Worm (Caenorhabditis elegans): ENCODE data around the gene srz-38.
A peak's percentile ranks its signal among the peaks of the same experiment; 100 is the strongest.

The srz-38 gene

DNA sequence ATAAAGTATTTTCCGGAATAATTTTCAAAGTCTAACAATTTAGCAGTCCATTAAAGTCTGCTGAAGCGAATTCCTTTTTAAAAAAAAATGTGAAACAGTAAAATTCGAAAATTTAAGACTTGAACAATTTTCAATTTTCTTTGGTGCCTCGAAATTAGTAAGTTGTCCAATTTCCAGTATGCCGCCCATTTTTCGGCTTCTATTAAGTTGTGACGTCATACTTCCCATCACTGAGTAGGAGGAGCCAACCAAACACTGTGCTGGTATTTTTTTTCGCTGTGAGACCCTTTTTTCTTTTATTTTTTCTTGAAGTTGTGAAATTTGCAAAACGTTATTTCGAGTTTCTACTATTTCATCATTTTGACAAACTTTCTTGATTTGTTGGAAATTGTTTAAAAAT, 35.5 kb downstream of the srz-38 start:
- TF ChIP-seq nhr-11 (tag; optimal IDR thresholded peaks at IDR 0.05) (no peak), egl-5 (tag; optimal IDR thresholded peaks at IDR 0.05) (no peak), unc-62 (GFP tag; optimal IDR thresholded peaks at IDR 0.05) (no peak), fos-1 (tag; optimal IDR thresholded peaks at IDR 0.05) (no peak), skn-1 (tag; optimal IDR thresholded peaks at IDR 0.05) (no peak), jun-1 (tag; optimal IDR thresholded peaks at IDR 0.05) (no peak), nhr-77 (tag; optimal IDR thresholded peaks at IDR 0.05) (no peak)

DNA sequence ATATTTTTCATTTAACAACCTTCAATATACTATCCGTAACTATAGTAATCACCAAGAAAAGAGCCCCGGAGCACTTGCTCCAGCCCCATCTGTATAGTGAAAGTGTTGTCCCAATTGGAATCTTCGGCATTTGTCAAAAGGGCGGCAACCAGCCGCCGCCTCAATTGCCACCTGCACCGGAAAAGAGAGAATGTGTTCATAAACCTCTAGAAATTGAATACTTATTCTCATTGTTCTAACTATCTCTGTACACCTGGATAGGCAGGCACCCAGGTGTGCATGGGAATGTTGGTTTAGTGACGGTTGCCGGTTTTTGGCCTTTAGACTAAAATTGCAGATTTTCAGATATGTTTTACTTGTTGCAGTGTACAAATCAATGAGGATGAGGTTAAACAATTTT, 42.8 kb downstream of the srz-38 start:
- TF ChIP-seq pha-4 (tag; optimal IDR thresholded peaks at IDR 0.05) (no peak), jun-1 (tag; optimal IDR thresholded peaks at IDR 0.05) (no peak), elt-2 (tag; optimal IDR thresholded peaks at IDR 0.05) (no peak), unc-39 (tag; optimal IDR thresholded peaks at IDR 0.05) (no peak), sea-2 (GFP tag; optimal IDR thresholded peaks at IDR 0.05) (no peak), unc-62 (GFP tag; optimal IDR thresholded peaks at IDR 0.05) (no peak), tbx-2 (tag; optimal IDR thresholded peaks at IDR 0.05) (no peak)

ce11 chrIV:16380278-16380677, 45.1 kb downstream of the srz-38 start:
- TF ChIP-seq ZK546.5 (tag; optimal IDR thresholded peaks at IDR 0.05) (no peak), ceh-9 (tag; optimal IDR thresholded peaks at IDR 0.05) (no peak), nhr-76 (tag; optimal IDR thresholded peaks at IDR 0.05) (no peak)

DNA sequence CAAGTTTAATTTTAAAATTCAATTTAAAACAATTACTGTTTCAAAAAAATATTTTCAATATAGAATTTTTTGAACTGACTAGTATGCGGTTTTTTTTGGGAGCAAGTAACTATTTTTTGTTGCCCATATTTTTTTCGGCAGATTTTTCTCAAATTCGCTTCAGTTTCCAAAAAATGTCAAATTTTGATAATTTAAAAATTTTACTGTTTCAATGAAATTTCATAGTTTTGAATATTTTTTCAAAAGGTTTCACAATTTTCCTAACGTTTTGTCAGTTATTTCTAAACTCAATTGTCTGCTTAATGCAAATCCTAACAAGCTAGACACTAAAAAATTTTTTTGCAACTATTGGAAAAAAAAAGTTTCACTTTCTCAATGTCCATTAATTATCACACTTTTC, 45.8 kb downstream of the srz-38 start:
- TF ChIP-seq eor-1 (tag; optimal IDR thresholded peaks at IDR 0.05) (no peak), jun-1 (tag; optimal IDR thresholded peaks at IDR 0.05) (no peak), tbx-2 (tag; optimal IDR thresholded peaks at IDR 0.05) (no peak), nhr-43 (tag; optimal IDR thresholded peaks at IDR 0.05; ENCODE audit: poor library complexity, severe bottlenecking) (no peak), lin-15B (tag; optimal IDR thresholded peaks at IDR 0.05) (no peak), nhr-28 (tag; optimal IDR thresholded peaks at IDR 0.05) (no peak), R02D3.7 (tag; optimal IDR thresholded peaks at IDR 0.05) (no peak), lsy-12 (tag; optimal IDR thresholded peaks at IDR 0.05) (no peak), nhr-23 (tag; optimal IDR thresholded peaks at IDR 0.05) (no peak), elt-1 (tag; optimal IDR thresholded peaks at IDR 0.05) (no peak), unc-62 (GFP tag; optimal IDR thresholded peaks at IDR 0.05) (no peak), pha-4 (tag; optimal IDR thresholded peaks at IDR 0.05) (no peak), mml-1 (tag; optimal IDR thresholded peaks at IDR 0.05) (no peak), ama-1 (optimal IDR thresholded peaks at IDR 0.05) (no peak)

ce11 chrIV:16381933-16382591, 46.9 kb downstream of the srz-38 start, which contains the start of gene Y7A9D.1:
TSS of gene Y7A9D.1 (minus strand) at chrIV:16382215.
- TF ChIP-seq snpc-4 (tag; optimal IDR thresholded peaks at IDR 0.05) (peak; percentile 70), elt-2 (tag; optimal IDR thresholded peaks at IDR 0.05) (peak; percentile 24), lin-15B (tag; optimal IDR thresholded peaks at IDR 0.05) (no peak), ztf-11 (tag; optimal IDR thresholded peaks at IDR 0.05) (no peak), nfya-1 (tag; optimal IDR thresholded peaks at IDR 0.05; ENCODE audit: insufficient read depth) (peak; percentile 55), ceh-9 (tag; optimal IDR thresholded peaks at IDR 0.05) (no peak), nhr-11 (tag; optimal IDR thresholded peaks at IDR 0.05) (no peak), nhr-12 (tag; optimal IDR thresholded peaks at IDR 0.05) (no peak), sea-2 (GFP tag; optimal IDR thresholded peaks at IDR 0.05) (no peak), fos-1 (tag; optimal IDR thresholded peaks at IDR 0.05) (no peak), tbx-2 (tag; optimal IDR thresholded peaks at IDR 0.05) (peak; percentile 18), fkh-2 (tag; optimal IDR thresholded peaks at IDR 0.05) (no peak), pha-4 (tag; optimal IDR thresholded peaks at IDR 0.05) (peak; percentile 35), eor-1 (tag; optimal IDR thresholded peaks at IDR 0.05) (no peak), ceh-82 (tag; optimal IDR thresholded peaks at IDR 0.05) (no peak), unc-39 (tag; optimal IDR thresholded peaks at IDR 0.05) (peak; percentile 5), elt-3 (tag; optimal IDR thresholded peaks at IDR 0.05) (no peak), fkh-10 (GFP tag; optimal IDR thresholded peaks at IDR 0.05) (no peak), skn-1 (tag; optimal IDR thresholded peaks at IDR 0.05) (peak; percentile 53), nhr-77 (tag; optimal IDR thresholded peaks at IDR 0.05) (no peak), egl-27 (tag; optimal IDR thresholded peaks at IDR 0.05) (peak; percentile 1), nhr-76 (tag; optimal IDR thresholded peaks at IDR 0.05) (no peak), hmg-11 (tag; optimal IDR thresholded peaks at IDR 0.05) (peak; percentile 65), lsy-12 (tag; optimal IDR thresholded peaks at IDR 0.05) (no peak), nhr-28 (tag; optimal IDR thresholded peaks at IDR 0.05) (no peak), lin-39 (tag; optimal IDR thresholded peaks at IDR 0.05) (peak; percentile 39), nhr-25 (tag; optimal IDR thresholded peaks at IDR 0.05) (peak; percentile 29), egl-5 (tag; optimal IDR thresholded peaks at IDR 0.05) (no peak), nhr-43 (tag; optimal IDR thresholded peaks at IDR 0.05; ENCODE audit: poor library complexity, severe bottlenecking) (peak; percentile 37), elt-1 (tag; optimal IDR thresholded peaks at IDR 0.05) (no peak), ama-1 (optimal IDR thresholded peaks at IDR 0.05) (no peak), mml-1 (tag; optimal IDR thresholded peaks at IDR 0.05) (no peak), R02D3.7 (tag; optimal IDR thresholded peaks at IDR 0.05) (no peak), aly-2 (tag; optimal IDR thresholded peaks at IDR 0.05) (no peak), daf-12 (tag; optimal IDR thresholded peaks at IDR 0.05) (no peak)
